Fruit fly (Drosophila melanogaster) S2 (cell line): ENCODE results near the gene arx.

Source experiments
- CG8478 ChIP-seq: fragments of >200 bp; optimal IDR thresholded peaks from 2 replicates; lab custom pipeline; 2018
- CTCF ChIP-seq, 2 experiments: fragments of >200 bp; optimal IDR thresholded peaks; 2 replicates each; lab custom pipeline; 2018

The arx gene

dm6 chr3L:18865447-18866367 lies 35.6 kb downstream of the arx start, which contains the start of gene CG14074:
CG14074 (plus strand) TSS chr3L:18866225.
- no peak for TF ChIP-seq CG8478
- TF ChIP-seq CTCF (optimal IDR thresholded peaks at IDR 0.05; lab: Kevin White, UChicago), result no peak

dm6 chr3L:18863327-18863726 lies 38.0 kb downstream of the arx start, which contains the start of gene CG6865:
CG6865 (plus strand) TSS chr3L:18863647.
- TF ChIP-seq CG8478 (no peak), CTCF (optimal IDR thresholded peaks at IDR 0.05; lab: Kevin White, UChicago) (no peak)

- TF ChIP-seq CG8478, result no peak
- TF ChIP-seq CTCF (optimal IDR thresholded peaks at IDR 0.05; lab: Kevin White, UChicago), result no peak
These were observed 39.5 kb downstream of the arx start for dm6 chr3L:18861893-18862292.

dm6 chr3L:18860467-18860866 lies 40.9 kb downstream of the arx start:
- TF ChIP-seq CG8478 (no peak), CTCF (optimal IDR thresholded peaks at IDR 0.05; lab: Kevin White, UChicago) (no peak)

- TF ChIP-seq CTCF (optimal IDR thresholded peaks at IDR 0.05; lab: Kevin White, UChicago), result no peak
- TF ChIP-seq CG8478, result no peak
These were observed 46.9 kb downstream of the arx start for dm6 chr3L:18854412-18854811.

- TF ChIP-seq CTCF (optimal IDR thresholded peaks at IDR 0.05; lab: Kevin White, UChicago), result no peak
- TF ChIP-seq CG8478, result no peak
These were observed 47.9 kb downstream of the arx start for dm6 chr3L:18853439-18853838.

dm6 chr3L:18852223-18852622 lies 49.1 kb downstream of the arx start:
- TF ChIP-seq CG8478 (no peak), CTCF (optimal IDR thresholded peaks at IDR 0.05; lab: Kevin White, UChicago) (no peak)
